Fruit fly (Drosophila melanogaster): ENCODE measurements around the gene CG5614.

CG5614 gene

DNA sequence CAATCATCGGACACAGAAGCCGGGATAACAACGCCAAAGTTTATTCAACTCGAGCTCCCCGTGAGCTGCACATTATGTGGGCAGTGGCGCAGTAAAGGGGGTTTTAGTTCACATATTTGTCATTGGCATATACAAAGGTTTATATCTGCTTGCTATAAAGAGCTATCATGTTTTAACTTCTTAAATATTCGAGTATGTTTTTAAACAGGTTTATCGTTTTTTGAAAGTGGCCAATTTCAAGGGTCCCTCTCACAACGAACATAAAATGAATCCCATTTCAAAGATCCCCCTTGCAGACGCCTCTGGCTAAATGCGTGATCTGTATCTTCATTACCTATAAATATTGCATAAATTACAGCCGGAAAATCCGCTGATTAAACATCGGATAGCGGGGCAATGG, 48.0 kb downstream of the CG5614 start (continued):
- TF ChIP-seq danr (GFP tag; IDR thresholded peaks at IDR 0.05) (no peak), CG6813 (GFP tag; optimal IDR thresholded peaks at IDR 0.05) (no peak), CG32532 (GFP tag; IDR thresholded peaks at IDR 0.05) (no peak), zf30C (GFP tag; optimal IDR thresholded peaks at IDR 0.05) (no peak), CG7987 (GFP tag; optimal IDR thresholded peaks at IDR 0.05) (no peak), CG17829 (tag; optimal IDR thresholded peaks at IDR 0.05) (peak; percentile 21), Bteb2 (GFP tag; optimal IDR thresholded peaks at IDR 0.05) (no peak), Dref (GFP tag; IDR thresholded peaks at IDR 0.05) (no peak), Drgx (GFP tag; IDR thresholded peaks at IDR 0.05) (peak; percentile 35; the same call in 1 of the 2 replicates), CG2116 (GFP tag; optimal IDR thresholded peaks at IDR 0.05) (no peak), gsb-n (tag; optimal IDR thresholded peaks at IDR 0.05) (no peak), CG10959 (GFP tag; IDR thresholded peaks at IDR 0.05) (no peak), CG9437 (GFP tag; optimal IDR thresholded peaks at IDR 0.05) (no peak), CG4820 (GFP tag; optimal IDR thresholded peaks at IDR 0.05) (no peak), CG12391 (tag; optimal IDR thresholded peaks at IDR 0.05) (peak; percentile 4), slbo (GFP tag; IDR thresholded peaks at IDR 0.05) (no peak), zfh1 (GFP tag; IDR thresholded peaks at IDR 0.05) (peak; percentile 46; the same call in 1 of the 3 replicates), caup (GFP tag; optimal IDR thresholded peaks at IDR 0.05; ENCODE audit: severe bottlenecking) (no peak), bigmax (GFP tag; optimal IDR thresholded peaks at IDR 0.05) (no peak), CG4707 (GFP tag; optimal IDR thresholded peaks at IDR 0.05) (no peak), NfI (GFP tag; optimal IDR thresholded peaks at IDR 0.05) (peak; percentile 9), CG8944 (GFP tag; optimal IDR thresholded peaks at IDR 0.05) (no peak), CG3726 (GFP tag; IDR thresholded peaks at IDR 0.05) (no peak), nom (GFP tag; optimal IDR thresholded peaks at IDR 0.05) (peak; percentile 59), CG15601 (tag; optimal IDR thresholded peaks at IDR 0.05) (no peak), row (GFP tag; IDR thresholded peaks at IDR 0.05) (peak; percentile 39; the same call in 1 of the 3 replicates), CG31441 (GFP tag; IDR thresholded peaks at IDR 0.05) (no peak), en (GFP tag; optimal IDR thresholded peaks at IDR 0.05) (no peak), dpn (GFP tag; optimal IDR thresholded peaks at IDR 0.05) (peak in 1 of 2 experiments; percentile 32), CG13624 (GFP tag; optimal IDR thresholded peaks at IDR 0.05) (no peak), CG13424 (tag; optimal IDR thresholded peaks at IDR 0.05) (peak; percentile 55), bab2 (GFP tag; optimal IDR thresholded peaks at IDR 0.05) (peak; percentile 19), CG2875 (GFP tag; optimal IDR thresholded peaks at IDR 0.05) (no peak), bsh (GFP tag; optimal IDR thresholded peaks at IDR 0.05) (peak in 1 of 2 experiments; percentile 50), CG11504 (tag; optimal IDR thresholded peaks at IDR 0.05) (no peak), CG1647 (GFP tag; optimal IDR thresholded peaks at IDR 0.05) (no peak), unpg (GFP tag; optimal IDR thresholded peaks at IDR 0.05) (no peak)

All from whole organism, embryonic.